Fruit fly (Drosophila melanogaster) whole organism, embryonic: ENCODE measurements around the gene Paris.
A peak's percentile ranks its signal among the peaks of the same experiment; 100 is the strongest.

Experiments used
- B-H1 ChIP-seq: fragments of 200-800 bp; sonication (Bioruptor generic); IDR thresholded peaks from 3 replicates; pipeline ENCODE4 v1.3.6; 2022; ENCODE audit warnings: missing biosample characterization, missing genetic modification characterization
- Bgb ChIP-seq: fragments of 200-800 bp; sonication (Bioruptor generic); IDR thresholded peaks from 2 replicates; pipeline ENCODE4 v1.3.6; 2022; ENCODE audit warnings: missing biosample characterization, missing genetic modification characterization; ENCODE audit not compliant: partially characterized antibody
- CG10654 ChIP-seq: fragments of 200-800 bp; sonication (Bioruptor generic); optimal IDR thresholded peaks from 2 replicates; lab custom pipeline; 2016; ENCODE audit warnings: missing biosample characterization, missing genetic modification characterization
- CG11456 ChIP-seq: fragments of 200-800 bp; sonication (Bioruptor generic); IDR thresholded peaks from 3 replicates; pipeline ENCODE4 v1.3.6; 2022; ENCODE audit warnings: missing biosample characterization, missing genetic modification characterization
- CG11723 ChIP-seq: fragments of 200-800 bp; sonication (Bioruptor generic); optimal IDR thresholded peaks from 2 replicates; lab custom pipeline; 2017; ENCODE audit warnings: missing biosample characterization, mild to moderate bottlenecking, missing genetic modification characterization
- CG12942 ChIP-seq: fragments of 200-800 bp; sonication (Bioruptor generic); optimal IDR thresholded peaks from 3 replicates; lab custom pipeline; 2016; ENCODE audit warnings: missing biosample characterization, missing genetic modification characterization
- CG1529 ChIP-seq: fragments of 200-800 bp; sonication (Bioruptor generic); optimal IDR thresholded peaks from 3 replicates; lab custom pipeline; 2018; ENCODE audit warnings: missing biosample characterization, missing genetic modification characterization
- CG1603 ChIP-seq: fragments of 200-800 bp; sonication (Bioruptor generic); optimal IDR thresholded peaks from 2 replicates; lab custom pipeline; 2019; ENCODE audit warnings: missing biosample characterization, mild to moderate bottlenecking, missing genetic modification characterization, moderate library complexity
- CG2116 ChIP-seq: fragments of 200-800 bp; sonication (Bioruptor generic); optimal IDR thresholded peaks from 3 replicates; lab custom pipeline; 2018; ENCODE audit warnings: missing biosample characterization, mild to moderate bottlenecking, missing genetic modification characterization
- CG2129 ChIP-seq: fragments of 200-800 bp; sonication (Bioruptor generic); IDR thresholded peaks from 2 replicates; pipeline ENCODE4 v1.3.6; 2022; ENCODE audit warnings: missing biosample characterization, missing genetic modification characterization; ENCODE audit not compliant: partially characterized antibody
- CG30020 ChIP-seq: fragments of 200-800 bp; optimal IDR thresholded peaks from 2 replicates; lab custom pipeline; 2019; ENCODE audit warnings: missing biosample characterization, mild to moderate bottlenecking, missing genetic modification characterization, moderate library complexity
- CG32772 ChIP-seq: fragments of 200-800 bp; sonication (Bioruptor generic); IDR thresholded peaks from 2 replicates; pipeline ENCODE4 v1.3.6; 2022; ENCODE audit warnings: missing biosample characterization, missing genetic modification characterization
- CG4360 ChIP-seq: fragments of 200-800 bp; sonication (Bioruptor generic); IDR thresholded peaks from 2 replicates; pipeline ENCODE4 v1.3.6; 2022; ENCODE audit warnings: missing biosample characterization, missing genetic modification characterization
- CG6254 ChIP-seq: fragments of 200-800 bp; sonication (Bioruptor generic); optimal IDR thresholded peaks from 3 replicates; lab custom pipeline; 2017; ENCODE audit warnings: mild to moderate bottlenecking, missing biosample characterization, missing genetic modification reagents, missing genetic modification characterization
- CG6765 ChIP-seq: fragments of 200-800 bp; sonication (Bioruptor generic); optimal IDR thresholded peaks from 3 replicates; lab custom pipeline; 2017; ENCODE audit warnings: missing biosample characterization, mild to moderate bottlenecking, missing genetic modification characterization
- CG7357 ChIP-seq: fragments of 200-800 bp; sonication (Bioruptor generic); IDR thresholded peaks from 3 replicates; pipeline ENCODE4 v1.3.6; 2022; ENCODE audit warnings: missing biosample characterization, missing genetic modification characterization
- CG8359 ChIP-seq: fragments of 200-800 bp; sonication (Bioruptor generic); optimal IDR thresholded peaks from 2 replicates; lab custom pipeline; 2017; ENCODE audit warnings: missing biosample characterization, mild to moderate bottlenecking, missing genetic modification characterization, borderline replicate concordance
- CG9817 ChIP-seq: fragments of 200-800 bp; sonication (Bioruptor generic); optimal IDR thresholded peaks from 2 replicates; lab custom pipeline; 2018; ENCODE audit warnings: missing biosample characterization, mild to moderate bottlenecking, missing genetic modification characterization, moderate library complexity
- Chrac-16 ChIP-seq: fragments of 200-800 bp; sonication (Bioruptor generic); optimal IDR thresholded peaks from 3 replicates; lab custom pipeline; 2016; ENCODE audit warnings: missing biosample characterization, missing genetic modification characterization
- CkIIα-i1 ChIP-seq: fragments of 200-800 bp; sonication (Bioruptor generic); IDR thresholded peaks from 2 replicates; pipeline ENCODE4 v1.3.6; 2022; ENCODE audit warnings: missing biosample characterization, missing genetic modification characterization
- CoRest ChIP-seq: fragments of 200-800 bp; sonication (Bioruptor generic); optimal IDR thresholded peaks from 3 replicates; lab custom pipeline; 2018; ENCODE audit warnings: missing biosample characterization, mild to moderate bottlenecking, missing genetic modification characterization, moderate library complexity
- Doc2 ChIP-seq: fragments of 200-800 bp; sonication (Bioruptor generic); IDR thresholded peaks from 2 replicates; pipeline ENCODE4 v1.3.6; 2022; ENCODE audit warnings: missing biosample characterization, missing genetic modification characterization
- Eip74EF ChIP-seq, 2 experiments: fragments of 200-800 bp in 1 of 2; fragments of >200 bp in 1 of 2; sonication (Bioruptor generic) in 1 of 2; optimal IDR thresholded peaks; 2 replicates each; lab custom pipeline; 2017 to 2019; ENCODE audit warnings: missing biosample characterization in 2 of 2, missing genetic modification characterization in 2 of 2, mild to moderate bottlenecking in 1 of 2, moderate library complexity in 1 of 2
- HLH3B ChIP-seq: fragments of 200-800 bp; sonication (Bioruptor generic); IDR thresholded peaks from 2 replicates; pipeline ENCODE4 v1.3.6; 2022; ENCODE audit warnings: missing biosample characterization, missing genetic modification characterization
- HLH54F ChIP-seq: fragments of 200-800 bp; sonication (Bioruptor generic); optimal IDR thresholded peaks from 3 replicates; lab custom pipeline; 2016; ENCODE audit warnings: missing biosample characterization, missing genetic modification characterization
- Hand ChIP-seq: fragments of 200-800 bp; sonication (Bioruptor generic); optimal IDR thresholded peaks from 2 replicates; lab custom pipeline; 2017; ENCODE audit warnings: mild to moderate bottlenecking, missing biosample characterization, missing genetic modification reagents, missing genetic modification characterization
- HmgD ChIP-seq: fragments of 200-800 bp; sonication (Bioruptor generic); optimal IDR thresholded peaks from 3 replicates; lab custom pipeline; 2016; ENCODE audit warnings: missing biosample characterization, missing genetic modification characterization
- HmgZ ChIP-seq: fragments of 200-800 bp; sonication (Bioruptor generic); optimal IDR thresholded peaks from 2 replicates; lab custom pipeline; 2018; ENCODE audit warnings: missing biosample characterization, mild to moderate bottlenecking, missing genetic modification characterization
- Lhr ChIP-seq: fragments of 200-800 bp; sonication (Bioruptor generic); optimal IDR thresholded peaks from 3 replicates; lab custom pipeline; 2017; ENCODE audit warnings: mild to moderate bottlenecking, missing biosample characterization, missing genetic modification reagents, missing genetic modification characterization
- Lim3 ChIP-seq: fragments of 200-800 bp; sonication (Bioruptor generic); IDR thresholded peaks from 2 replicates; pipeline ENCODE4 v1.3.6; 2022; ENCODE audit warnings: missing biosample characterization, missing genetic modification characterization
- Trl ChIP-seq, 3 experiments: fragments of >200 bp in 2 of 3; fragments of 200-800 bp in 1 of 3; sonication (Bioruptor generic) in 1 of 3; optimal IDR thresholded peaks; 2 replicates in 1 of 3; 3 replicates in 2 of 3; lab custom pipeline; 2016 to 2017; ENCODE audit warnings: missing biosample characterization in 1 of 3, missing genetic modification characterization in 1 of 3
- YL-1 ChIP-seq: fragments of 200-800 bp; sonication (Bioruptor generic); optimal IDR thresholded peaks from 3 replicates; lab custom pipeline; 2017; ENCODE audit warnings: missing biosample characterization, mild to moderate bottlenecking, missing genetic modification characterization
- abd-A ChIP-seq: fragments of 200-800 bp; sonication (Bioruptor generic); optimal IDR thresholded peaks from 3 replicates; lab custom pipeline; 2019; ENCODE audit warnings: missing biosample characterization, mild to moderate bottlenecking, missing genetic modification characterization, moderate library complexity
- btn ChIP-seq: fragments of 200-800 bp; sonication (Bioruptor generic); optimal IDR thresholded peaks from 2 replicates; lab custom pipeline; 2016; ENCODE audit warnings: missing biosample characterization, missing genetic modification characterization
- cad ChIP-seq: fragments of >200 bp; optimal IDR thresholded peaks from 2 replicates; lab custom pipeline; 2017; ENCODE audit warnings: missing biosample characterization, missing genetic modification characterization
- chn ChIP-seq: fragments of 200-800 bp; sonication (Bioruptor generic); optimal IDR thresholded peaks from 2 replicates; lab custom pipeline; 2016; ENCODE audit warnings: missing biosample characterization, missing genetic modification characterization
- dan ChIP-seq: fragments of 200-800 bp; sonication (Bioruptor generic); IDR thresholded peaks from 2 replicates; pipeline ENCODE4 v1.3.6; 2022; ENCODE audit warnings: missing biosample characterization, missing genetic modification characterization
- dimm ChIP-seq: fragments of 200-800 bp; sonication (Bioruptor generic); IDR thresholded peaks from 2 replicates; pipeline ENCODE4 v1.3.6; 2022; ENCODE audit warnings: missing biosample characterization, missing genetic modification characterization
- fd102C ChIP-seq: fragments of 200-800 bp; sonication (Bioruptor generic); optimal IDR thresholded peaks from 2 replicates; lab custom pipeline; 2018; ENCODE audit warnings: missing biosample characterization, mild to moderate bottlenecking, missing genetic modification characterization, moderate library complexity
- ftz-f1 ChIP-seq: fragments of 200-800 bp; sonication (Bioruptor generic); optimal IDR thresholded peaks from 2 replicates; lab custom pipeline; 2016; ENCODE audit warnings: missing biosample characterization, missing genetic modification characterization
- fu2 ChIP-seq: fragments of 200-800 bp; sonication (Bioruptor generic); optimal IDR thresholded peaks from 2 replicates; lab custom pipeline; 2016; ENCODE audit warnings: missing biosample characterization, missing genetic modification characterization
- gce ChIP-seq: fragments of 200-800 bp; sonication (Bioruptor generic); IDR thresholded peaks from 3 replicates; pipeline ENCODE4 v1.3.6; 2022; ENCODE audit warnings: missing biosample characterization, missing genetic modification characterization
- ham ChIP-seq: fragments of 200-800 bp; sonication (Bioruptor generic); IDR thresholded peaks from 2 replicates; pipeline ENCODE4 v1.3.6; 2022; ENCODE audit warnings: missing biosample characterization, missing genetic modification characterization
- hb ChIP-seq: fragments of 200-800 bp; sonication (Bioruptor generic); IDR thresholded peaks from 3 replicates; pipeline ENCODE4 v1.3.6; 2022; ENCODE audit warnings: missing biosample characterization, missing genetic modification characterization; ENCODE audit not compliant: partially characterized antibody
- hth ChIP-seq: fragments of >200 bp; optimal IDR thresholded peaks from 2 replicates; lab custom pipeline; 2017; ENCODE audit warnings: inconsistent platforms
- mam ChIP-seq: fragments of 200-800 bp; sonication (Bioruptor generic); optimal IDR thresholded peaks from 3 replicates; lab custom pipeline; 2016; ENCODE audit warnings: missing biosample characterization, missing genetic modification characterization
- run ChIP-seq: fragments of 200-800 bp; sonication (Bioruptor generic); optimal IDR thresholded peaks from 3 replicates; lab custom pipeline; 2018; ENCODE audit warnings: missing biosample characterization, mild to moderate bottlenecking, missing genetic modification characterization
- sd ChIP-seq: fragments of 200-800 bp; sonication (Bioruptor generic); optimal IDR thresholded peaks from 3 replicates; lab custom pipeline; 2018; ENCODE audit warnings: missing biosample characterization, mild to moderate bottlenecking, missing genetic modification characterization, moderate library complexity
- slbo ChIP-seq: fragments of 200-800 bp; sonication (Bioruptor generic); IDR thresholded peaks from 2 replicates; pipeline ENCODE4 v1.3.6; 2022; ENCODE audit warnings: missing biosample characterization, missing genetic modification characterization
- trh ChIP-seq: fragments of 200-800 bp; sonication (Bioruptor generic); optimal IDR thresholded peaks from 2 replicates; lab custom pipeline; 2016; ENCODE audit warnings: missing biosample characterization, missing genetic modification characterization

The Paris gene

DNA sequence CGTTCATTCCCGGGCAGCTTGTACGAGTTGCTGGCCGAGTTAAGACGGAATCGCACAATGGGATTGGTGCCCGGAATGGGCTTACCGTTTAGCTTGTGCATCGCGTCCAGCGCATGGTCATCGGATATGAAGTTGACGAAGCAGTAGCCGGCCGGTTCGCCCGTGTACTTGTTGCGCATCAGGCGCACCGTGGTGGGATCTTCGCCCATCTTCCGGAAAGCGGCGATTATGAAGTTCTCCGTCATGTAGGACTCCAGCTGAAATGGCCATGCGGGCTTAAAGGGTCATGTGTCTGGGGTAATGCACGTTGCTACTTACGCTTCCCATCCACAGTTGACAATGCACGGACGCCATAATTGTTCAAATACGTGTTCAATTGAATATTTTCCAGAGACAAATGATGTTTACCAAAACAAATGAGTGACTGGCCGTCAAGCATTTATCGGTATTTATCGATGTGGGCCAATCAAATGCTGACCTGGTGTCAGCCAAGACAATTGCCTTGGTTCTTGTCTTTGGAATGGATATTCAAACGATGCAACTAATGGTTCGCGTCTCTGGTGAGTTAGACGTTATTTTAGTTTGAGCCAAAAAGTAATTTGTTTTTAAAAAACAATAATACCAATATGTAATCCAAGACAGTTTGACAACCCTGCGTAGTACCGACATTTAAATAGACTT lies 9.3 kb upstream of the Paris start, which contains the start of the genes Secp43 and ND-B8 (continued):
- TF ChIP-seq CG2129 (GFP tag; lab: Robert Waterston, UW) (0 out of 2 replicates have a peak, but pooled peaks have one; percentile 29), hth (lab: Kevin White, UChicago) (no peak), cad (no peak), chn (GFP tag; lab: Kevin White, UChicago) (no peak), dimm (GFP tag; lab: Robert Waterston, UW) (no peak), CG2116 (GFP tag; lab: Kevin White, UChicago) (peak; percentile 98), sd (tag; lab: Kevin White, UChicago) (peak; percentile 44), CG11723 (GFP tag; lab: Kevin White, UChicago) (no peak), HLH3B (GFP tag; lab: Robert Waterston, UW) (no peak), Lim3 (GFP tag; lab: Robert Waterston, UW) (no peak), HmgZ (tag; lab: Kevin White, UChicago) (peak; percentile 73), hb (GFP tag; lab: Robert Waterston, UW) (peak; percentile 81), ftz-f1 (GFP tag; lab: Kevin White, UChicago) (peak; percentile 26), run (tag; lab: Kevin White, UChicago) (no peak), CG1603 (tag; lab: Kevin White, UChicago) (peak; percentile 94), YL-1 (GFP tag; lab: Kevin White, UChicago) (peak; percentile 41), CG8359 (GFP tag; lab: Kevin White, UChicago) (no peak), CG1529 (no peak), CG30020 (tag; lab: Kevin White, UChicago) (peak; percentile 18), HmgD (GFP tag; lab: Kevin White, UChicago) (peak; percentile 74), fu2 (GFP tag; lab: Kevin White, UChicago) (no peak), HLH54F (GFP tag; lab: Kevin White, UChicago) (no peak), CG12942 (GFP tag; lab: Kevin White, UChicago) (no peak), Doc2 (GFP tag; lab: Robert Waterston, UW) (no peak), Bgb (GFP tag; lab: Robert Waterston, UW) (peak; percentile 84), Chrac-16 (GFP tag; lab: Kevin White, UChicago) (no peak), Lhr (GFP tag; lab: Kevin White, UChicago) (peak; percentile 70), CG6765 (GFP tag; lab: Kevin White, UChicago) (no peak), CG4360 (GFP tag; lab: Robert Waterston, UW) (no peak), CG32772 (no peak), Trl (optimal IDR thresholded peaks at IDR 0.05; lab: Kevin White, UChicago) (no peak), Trl (GFP tag; optimal IDR thresholded peaks at IDR 0.05; lab: Kevin White, UChicago) (no peak), trh (GFP tag; lab: Kevin White, UChicago) (no peak), B-H1 (GFP tag; lab: Robert Waterston, UW) (no peak), CoRest (peak; percentile 36), gce (GFP tag; lab: Robert Waterston, UW) (no peak), abd-A (tag; lab: Kevin White, UChicago) (no peak), CG9817 (tag; lab: Kevin White, UChicago) (no peak), CG11456 (no peak), Hand (GFP tag; lab: Kevin White, UChicago) (no peak), mam (GFP tag; lab: Kevin White, UChicago) (no peak), CG7357 (no peak), ham (GFP tag; lab: Robert Waterston, UW) (no peak), CkIIα-i1 (GFP tag; lab: Robert Waterston, UW) (no peak), btn (GFP tag; lab: Kevin White, UChicago) (no peak), dan (no peak), fd102C (GFP tag; lab: Kevin White, UChicago) (no peak), slbo (GFP tag; lab: Robert Waterston, UW) (no peak), Eip74EF (GFP tag; optimal IDR thresholded peaks at IDR 0.05; lab: Kevin White, UChicago) (no peak), CG6254 (GFP tag; lab: Kevin White, UChicago) (no peak), CG10654 (GFP tag; lab: Kevin White, UChicago) (no peak)
